Worm (Caenorhabditis elegans): Measurements from ENCODE around the gene sgn-1.
A peak's percentile ranks its signal among the peaks of the same experiment; 100 is the strongest.

sgn-1 gene

ce11 chrII:8744555-8745448, 38.7 kb downstream of the sgn-1 start (continued):
- TF ChIP-seq hif-1 (tag; optimal IDR thresholded peaks at IDR 0.05): peak in 1 of 2 experiments; percentile 14
- TF ChIP-seq nhr-6 (tag; optimal IDR thresholded peaks at IDR 0.05): no peak
- peak; percentile 47 for TF ChIP-seq nhr-28 (tag; optimal IDR thresholded peaks at IDR 0.05)
- TF ChIP-seq fos-1 (tag; optimal IDR thresholded peaks at IDR 0.05): no peak
- no peak for TF ChIP-seq ztf-11 (tag; optimal IDR thresholded peaks at IDR 0.05)
- peak; percentile 30 for TF ChIP-seq dve-1 (tag; optimal IDR thresholded peaks at IDR 0.05; ENCODE audit: insufficient read depth)
- no peak for TF ChIP-seq attf-4 (tag; optimal IDR thresholded peaks at IDR 0.05)
- no peak for TF ChIP-seq lin-15B (tag; optimal IDR thresholded peaks at IDR 0.05)
- TF ChIP-seq ama-1 (optimal IDR thresholded peaks at IDR 0.05): peak; percentile 85
- TF ChIP-seq F10B5.3 (tag; optimal IDR thresholded peaks at IDR 0.05): no peak
- TF ChIP-seq T26A8.4 (GFP tag; IDR thresholded peaks at IDR 0.05): peak; percentile 64
- no peak for TF ChIP-seq F49E8.2 (tag; optimal IDR thresholded peaks at IDR 0.05; ENCODE audit: borderline replicate concordance)
- no peak for TF ChIP-seq ceh-20 (GFP tag; IDR thresholded peaks at IDR 0.05)
- TF ChIP-seq ceh-32 (tag; optimal IDR thresholded peaks at IDR 0.05; ENCODE audit: poor library complexity): no peak
- TF ChIP-seq gei-8 (GFP tag; optimal IDR thresholded peaks at IDR 0.05): no peak
- no peak for TF ChIP-seq hmg-1.1 (GFP tag; IDR thresholded peaks at IDR 0.05)
- no peak for TF ChIP-seq nhr-10 (tag; optimal IDR thresholded peaks at IDR 0.05)
- TF ChIP-seq dmd-9 (GFP tag; IDR thresholded peaks at IDR 0.05): no peak
- no peak for TF ChIP-seq ZK546.5 (tag; optimal IDR thresholded peaks at IDR 0.05)
- TF ChIP-seq spr-1 (tag; optimal IDR thresholded peaks at IDR 0.05): no peak
- no peak for TF ChIP-seq dmd-8 (GFP tag; IDR thresholded peaks at IDR 0.05)
- no peak for TF ChIP-seq tag-97 (GFP tag; IDR thresholded peaks at IDR 0.05)
- TF ChIP-seq ceh-28 (tag; optimal IDR thresholded peaks at IDR 0.05): no peak
- 0 out of 2 replicates have a peak, but pooled peaks have one; percentile 12 for TF ChIP-seq nhr-42 (GFP tag; IDR thresholded peaks at IDR 0.05)
- no peak for TF ChIP-seq snpc-4 (tag; optimal IDR thresholded peaks at IDR 0.05)
- TF ChIP-seq tra-1 (GFP tag; IDR thresholded peaks at IDR 0.05): no peak
- TF ChIP-seq hlh-30 (tag; optimal IDR thresholded peaks at IDR 0.05; ENCODE audit: insufficient read depth): peak; percentile 26
- TF ChIP-seq zfp-3 (GFP tag; conservative IDR thresholded peaks at IDR 0.05): peak; percentile 67
- no peak for TF ChIP-seq nhr-41 (GFP tag; IDR thresholded peaks at IDR 0.05)
- no peak for TF ChIP-seq zip-2 (tag; optimal IDR thresholded peaks at IDR 0.05)
- TF ChIP-seq ceh-44 (GFP tag; IDR thresholded peaks at IDR 0.05): 0 out of 2 replicates have a peak, but pooled peaks have one; percentile 3
- no peak for TF ChIP-seq php-3 (GFP tag; IDR thresholded peaks at IDR 0.05)
- no peak; the same call in 1 of the 2 replicates for TF ChIP-seq mdt-29 (GFP tag; IDR thresholded peaks at IDR 0.05)
- no peak; the same call in 1 of the 2 replicates for TF ChIP-seq vab-7 (GFP tag; IDR thresholded peaks at IDR 0.05)
- no peak for TF ChIP-seq lir-3 (tag; optimal IDR thresholded peaks at IDR 0.05)
- no peak for TF ChIP-seq spr-3 (GFP tag; optimal IDR thresholded peaks at IDR 0.05)
- TF ChIP-seq aly-2 (tag; optimal IDR thresholded peaks at IDR 0.05): no peak
- no peak for TF ChIP-seq F26F4.8 (GFP tag; conservative IDR thresholded peaks at IDR 0.05)
- TF ChIP-seq daf-8 (GFP tag; IDR thresholded peaks at IDR 0.05): no peak
- TF ChIP-seq T20F7.1 (GFP tag; optimal IDR thresholded peaks at IDR 0.05): peak; percentile 4
- no peak for TF ChIP-seq lin-1 (GFP tag; IDR thresholded peaks at IDR 0.05)
- 0 out of 2 replicates have a peak, but pooled peaks have one; percentile 8 for TF ChIP-seq Y75B8A.6 (GFP tag; IDR thresholded peaks at IDR 0.05)
- peak; percentile 14 for TF ChIP-seq nhr-77 (tag; optimal IDR thresholded peaks at IDR 0.05)
- peak; percentile 95 for TF ChIP-seq aha-1 (tag)
- no peak for TF ChIP-seq zip-11 (GFP tag; IDR thresholded peaks at IDR 0.05)
- TF ChIP-seq F37D6.2 (tag; optimal IDR thresholded peaks at IDR 0.05): no peak
- TF ChIP-seq ctbp-1 (GFP tag; IDR thresholded peaks at IDR 0.05): no peak
- no peak for TF ChIP-seq nhr-76 (tag; optimal IDR thresholded peaks at IDR 0.05)
- TF ChIP-seq cey-2 (tag; optimal IDR thresholded peaks at IDR 0.05; ENCODE audit: borderline replicate concordance, insufficient read depth): no peak
- TF ChIP-seq mes-2 (tag; optimal IDR thresholded peaks at IDR 0.05; ENCODE audit: poor library complexity, severe bottlenecking): no peak
